Fruit fly (Drosophila melanogaster): ENCODE data around the gene CG18249.

- TF ChIP-seq EcR (GFP tag; optimal IDR thresholded peaks at IDR 0.05): no peak
- no peak for TF ChIP-seq pan (optimal IDR thresholded peaks at IDR 0.05)
- TF ChIP-seq CG8478 (optimal IDR thresholded peaks at IDR 0.05): no peak
- no peak for TF ChIP-seq psq (optimal IDR thresholded peaks at IDR 0.05)
- TF ChIP-seq usp (GFP tag; optimal IDR thresholded peaks at IDR 0.05): no peak
- no peak for TF ChIP-seq Dll (optimal IDR thresholded peaks at IDR 0.05)
Observed at dm6 chr3R:8187446-8188133, 32.4 kb upstream of the CG18249 start.

Data from whole organism.